Worm (Caenorhabditis elegans) whole organism, L4/young adult: ENCODE data around the gene lin-2.

ENCODE experiments used
- W03F9.2 ChIP-seq: fragments of 150-350 bp; optimal IDR thresholded peaks from 2 replicates; lab custom pipeline; 2014; ENCODE audit warnings: missing biosample characterization, missing genetic modification characterization
- dao-5 ChIP-seq: sonication (generic microtip); optimal IDR thresholded peaks from 2 replicates; lab custom pipeline; 2016; ENCODE audit warnings: missing genotype, missing genetic modification characterization, moderate library complexity, missing compliant biosample characterization
- him-1 ChIP-seq: sonication (generic microtip); optimal IDR thresholded peaks from 2 replicates; lab custom pipeline; 2016; ENCODE audit warnings: missing genotype, missing genetic modification reagents, missing genetic modification characterization, missing compliant biosample characterization

DNA sequence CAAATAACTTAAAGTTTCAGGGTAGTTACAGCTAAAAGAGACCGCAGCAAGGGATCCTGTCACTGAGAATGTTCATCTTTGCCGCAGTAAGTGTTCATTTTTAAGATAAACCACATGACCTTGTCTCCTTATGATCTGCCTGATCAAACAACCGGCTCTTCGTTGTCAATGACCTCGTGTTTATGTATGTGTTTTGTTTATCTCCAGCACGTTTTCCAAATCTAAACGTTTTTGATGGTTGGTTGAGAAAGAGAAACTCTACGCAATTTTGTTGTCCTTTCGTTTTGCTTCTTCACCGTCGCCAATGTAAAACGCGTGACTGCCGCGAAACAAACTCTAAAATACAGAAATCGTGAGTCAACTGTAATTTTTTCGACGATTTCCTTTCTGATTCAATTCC, 20.2 kb upstream of the lin-2 start, which contains the start of gene tsct-1:
- TF ChIP-seq him-1 (tag; lab: Kevin White, UChicago), result no peak
- TF ChIP-seq W03F9.2, result no peak
- no peak for TF ChIP-seq dao-5
